Worm (Caenorhabditis elegans) whole organism, L4 larva: ENCODE data around the gene F57C2.5.

Experiments
- F26F4.8 ChIP-seq: fragments of 200-800 bp; sonication (Bioruptor generic); conservative IDR thresholded peaks from 2 replicates; pipeline ENCODE4 v1.3.6; 2022; ENCODE audit warnings: missing genetic modification characterization, missing compliant biosample characterization
- F37D6.2 ChIP-seq: sonication (generic microtip); optimal IDR thresholded peaks from 2 replicates; lab custom pipeline; 2016; ENCODE audit warnings: mild to moderate bottlenecking, missing genetic modification characterization, missing compliant biosample characterization
- T20F7.1 ChIP-seq: fragments of 200-800 bp; sonication (Bioruptor generic); optimal IDR thresholded peaks from 2 replicates; lab custom pipeline; 2018; ENCODE audit warnings: mild to moderate bottlenecking, missing genetic modification characterization, missing compliant biosample characterization
- T26A8.4 ChIP-seq: fragments of 200-800 bp; sonication (Bioruptor generic); IDR thresholded peaks from 2 replicates; pipeline ENCODE4 v1.3.6; 2022; ENCODE audit warnings: missing genetic modification characterization, missing compliant biosample characterization
- Y48G9A.11 ChIP-seq: fragments of 200-800 bp; sonication (Bioruptor generic); IDR thresholded peaks from 2 replicates; pipeline ENCODE4 v1.3.6; 2022; ENCODE audit warnings: missing genetic modification reagents, missing genetic modification characterization, missing compliant biosample characterization
- Y5F2A.4 ChIP-seq: fragments of 200-800 bp; sonication (Bioruptor generic); optimal IDR thresholded peaks from 2 replicates; lab custom pipeline; 2018; ENCODE audit warnings: mild to moderate bottlenecking, missing genetic modification characterization, missing compliant biosample characterization
- ZK546.5 ChIP-seq, 2 experiments: sonication (generic microtip); optimal IDR thresholded peaks; 2 replicates each; lab custom pipeline; 2017; ENCODE audit warnings: missing biosample characterization in 2 of 2, missing genetic modification characterization in 2 of 2
- aha-1 ChIP-seq: fragments of 150-350 bp; peaks from one replicate; lab custom pipeline; 2014; ENCODE audit warnings: missing biosample characterization, missing genetic modification characterization
- attf-4 ChIP-seq: sonication (generic microtip); optimal IDR thresholded peaks from 3 replicates; lab custom pipeline; 2017; ENCODE audit warnings: missing biosample characterization, missing genetic modification characterization
- ceh-82 ChIP-seq: sonication (generic microtip); optimal IDR thresholded peaks from 2 replicates; lab custom pipeline; 2017; ENCODE audit warnings: missing biosample characterization, missing genetic modification characterization
- cey-2 ChIP-seq: sonication (generic microtip); optimal IDR thresholded peaks from 3 replicates; lab custom pipeline; 2017; ENCODE audit warnings: missing genetic modification characterization, mild to moderate bottlenecking, missing compliant biosample characterization, antibody characterized with exemption, borderline replicate concordance; ENCODE audit not compliant: insufficient read depth
- ctbp-1 ChIP-seq: fragments of 200-800 bp; sonication (Bioruptor generic); IDR thresholded peaks from 2 replicates; pipeline ENCODE4 v1.3.6; 2022; ENCODE audit warnings: missing genetic modification reagents, missing genetic modification characterization, missing compliant biosample characterization
- daf-16 ChIP-seq, 3 experiments: sonication (generic microtip); optimal IDR thresholded peaks; 2 replicates each; lab custom pipeline; 2016 to 2017; ENCODE audit warnings: missing genetic modification characterization in 3 of 3, missing genetic modification reagents in 3 of 3, mild to moderate bottlenecking in 2 of 3, missing compliant biosample characterization in 2 of 3, missing biosample characterization in 1 of 3, moderate library complexity in 1 of 3
- daf-8 ChIP-seq: fragments of 200-800 bp; sonication (Bioruptor generic); IDR thresholded peaks from 2 replicates; pipeline ENCODE4 v1.3.6; 2022; ENCODE audit warnings: missing genetic modification characterization, missing compliant biosample characterization
- dmd-8 ChIP-seq: fragments of 200-800 bp; sonication (Bioruptor generic); IDR thresholded peaks from 2 replicates; pipeline ENCODE4 v1.3.6; 2022; ENCODE audit warnings: missing genetic modification characterization, missing compliant biosample characterization
- duxl-1 ChIP-seq: sonication (generic microtip); optimal IDR thresholded peaks from 2 replicates; lab custom pipeline; 2016; ENCODE audit warnings: mild to moderate bottlenecking, missing genetic modification characterization, moderate library complexity, missing compliant biosample characterization; ENCODE audit not compliant: poor library complexity
- egl-27 ChIP-seq: sonication (generic microtip); optimal IDR thresholded peaks from 3 replicates; lab custom pipeline; 2017; ENCODE audit warnings: missing biosample characterization, missing genetic modification reagents, missing genetic modification characterization
- egl-43 ChIP-seq: fragments of 200-800 bp; sonication (Bioruptor generic); IDR thresholded peaks from 2 replicates; pipeline ENCODE4 v1.3.6; 2022; ENCODE audit warnings: missing genetic modification reagents, missing genetic modification characterization, missing compliant biosample characterization
- fkh-10 ChIP-seq: fragments of 150-350 bp; optimal IDR thresholded peaks from 2 replicates; lab custom pipeline; 2014; ENCODE audit warnings: missing biosample characterization, missing genetic modification reagents, missing genetic modification characterization
- hlh-11 ChIP-seq: fragments of 200-800 bp; sonication (Bioruptor generic); optimal IDR thresholded peaks from 2 replicates; lab custom pipeline; 2018; ENCODE audit warnings: mild to moderate bottlenecking, missing genetic modification characterization, missing compliant biosample characterization
- lim-7 ChIP-seq: fragments of 200-800 bp; sonication (Bioruptor generic); IDR thresholded peaks from 2 replicates; pipeline ENCODE4 v1.3.6; 2022; ENCODE audit warnings: missing genetic modification characterization, missing compliant biosample characterization
- lin-1 ChIP-seq: fragments of 200-800 bp; sonication (Bioruptor generic); IDR thresholded peaks from 2 replicates; pipeline ENCODE4 v1.3.6; 2022; ENCODE audit warnings: missing genetic modification reagents, missing genetic modification characterization, missing compliant biosample characterization
- lsy-2 ChIP-seq, 2 experiments: fragments of 150-350 bp in 1 of 2; sonication (generic microtip) in 1 of 2; optimal IDR thresholded peaks; 2 replicates each; lab custom pipeline; 2014 to 2017; ENCODE audit warnings: missing biosample characterization in 2 of 2, missing genetic modification characterization in 2 of 2
- madf-5 ChIP-seq, 2 experiments: fragments of 200-800 bp; sonication (Bioruptor generic); IDR thresholded peaks; 2 replicates each; pipeline ENCODE4 v1.3.6; 2022; ENCODE audit warnings: missing compliant biosample characterization in 2 of 2, missing genetic modification characterization in 2 of 2
- madf-9 ChIP-seq: fragments of 200-800 bp; sonication (Bioruptor generic); conservative IDR thresholded peaks from 2 replicates; pipeline ENCODE4 v1.3.6; 2022; ENCODE audit warnings: missing genetic modification reagents, missing genetic modification characterization, missing compliant biosample characterization
- mdl-1 ChIP-seq, 2 experiments: fragments of 150-350 bp in 1 of 2; sonication (generic microtip) in 1 of 2; optimal IDR thresholded peaks; 2 replicates each; lab custom pipeline; 2014 to 2017; ENCODE audit warnings: missing biosample characterization in 2 of 2, missing genetic modification characterization in 2 of 2
- mdt-29 ChIP-seq: fragments of 200-800 bp; sonication (Bioruptor generic); IDR thresholded peaks from 2 replicates; pipeline ENCODE4 v1.3.6; 2022; ENCODE audit warnings: missing genetic modification reagents, missing genetic modification characterization, missing compliant biosample characterization
- mep-1 ChIP-seq: fragments of 150-350 bp; sonication (generic microtip); optimal IDR thresholded peaks from 3 replicates; lab custom pipeline; 2014; ENCODE audit warnings: missing biosample characterization, missing genetic modification characterization
- mxl-2 ChIP-seq: fragments of 200-800 bp; sonication (Bioruptor generic); conservative IDR thresholded peaks from 2 replicates; pipeline ENCODE4 v1.3.6; 2022; ENCODE audit warnings: missing genetic modification reagents, missing genetic modification characterization, missing compliant biosample characterization
- mxl-3 ChIP-seq: fragments of 200-800 bp; sonication (Bioruptor generic); optimal IDR thresholded peaks from 2 replicates; lab custom pipeline; 2018; ENCODE audit warnings: mild to moderate bottlenecking, missing genetic modification characterization, missing compliant biosample characterization
- nhr-102 ChIP-seq: sonication (generic microtip); optimal IDR thresholded peaks from 2 replicates; lab custom pipeline; 2016; ENCODE audit warnings: mild to moderate bottlenecking, missing genetic modification characterization, moderate library complexity, missing compliant biosample characterization
- nhr-237 ChIP-seq: sonication (generic microtip); optimal IDR thresholded peaks from 2 replicates; lab custom pipeline; 2017; ENCODE audit warnings: missing biosample characterization, missing genetic modification characterization
- nhr-25 ChIP-seq: sonication (generic microtip); optimal IDR thresholded peaks from 2 replicates; lab custom pipeline; 2017; ENCODE audit warnings: missing genetic modification characterization, mild to moderate bottlenecking, missing compliant biosample characterization, antibody characterized with exemption, moderate library complexity, borderline replicate concordance; ENCODE audit not compliant: insufficient read depth
- nhr-28 ChIP-seq: fragments of 150-350 bp; optimal IDR thresholded peaks from 2 replicates; lab custom pipeline; 2014; ENCODE audit warnings: missing biosample characterization, missing genetic modification characterization
- nhr-41 ChIP-seq: fragments of 200-800 bp; sonication (Bioruptor generic); IDR thresholded peaks from 2 replicates; pipeline ENCODE4 v1.3.6; 2022; ENCODE audit warnings: missing genetic modification reagents, missing genetic modification characterization, missing compliant biosample characterization
- nhr-48 ChIP-seq: sonication (generic microtip); optimal IDR thresholded peaks from 2 replicates; lab custom pipeline; 2016; ENCODE audit warnings: mild to moderate bottlenecking, missing genetic modification characterization, missing compliant biosample characterization
- nhr-76 ChIP-seq: fragments of 150-350 bp; optimal IDR thresholded peaks from 2 replicates; lab custom pipeline; 2014; ENCODE audit warnings: missing biosample characterization, missing genetic modification characterization
- pha-4 ChIP-seq, 2 experiments: fragments of 150-350 bp in 1 of 2; fragments of 200-800 bp in 1 of 2; sonication (Bioruptor generic) in 1 of 2; IDR thresholded peaks in 1 of 2; optimal IDR thresholded peaks in 1 of 2; 2 replicates each; pipeline versions ENCODE4 v1.3.6 to Lab custom; 2014 to 2022; ENCODE audit warnings: missing genetic modification characterization in 2 of 2, missing genetic modification reagents in 2 of 2, missing biosample characterization in 1 of 2, missing compliant biosample characterization in 1 of 2
- php-3 ChIP-seq: fragments of 200-800 bp; sonication (Bioruptor generic); IDR thresholded peaks from 2 replicates; pipeline ENCODE4 v1.3.6; 2022; ENCODE audit warnings: missing genetic modification reagents, missing genetic modification characterization, missing compliant biosample characterization
- rbr-2 ChIP-seq: sonication (generic microtip); optimal IDR thresholded peaks from 2 replicates; lab custom pipeline; 2016; ENCODE audit warnings: missing genotype, missing genetic modification characterization, missing compliant biosample characterization
- saeg-2 ChIP-seq: fragments of 200-800 bp; sonication (Bioruptor generic); IDR thresholded peaks from 2 replicates; pipeline ENCODE4 v1.3.6; 2022; ENCODE audit warnings: missing genetic modification reagents, missing genetic modification characterization, missing compliant biosample characterization
- set-16 ChIP-seq: fragments of 200-800 bp; sonication (Bioruptor generic); IDR thresholded peaks from 2 replicates; pipeline ENCODE4 v1.3.6; 2022; ENCODE audit warnings: missing genetic modification reagents, missing genetic modification characterization, missing compliant biosample characterization
- skn-1 ChIP-seq: fragments of 150-350 bp; optimal IDR thresholded peaks from 2 replicates; lab custom pipeline; 2014; ENCODE audit warnings: missing biosample characterization, missing genetic modification characterization
- snpc-4 ChIP-seq: fragments of 150-350 bp; optimal IDR thresholded peaks from 2 replicates; lab custom pipeline; 2014; ENCODE audit warnings: missing biosample characterization, missing genetic modification characterization
- spr-1 ChIP-seq: sonication (generic microtip); optimal IDR thresholded peaks from 2 replicates; lab custom pipeline; 2016; ENCODE audit warnings: mild to moderate bottlenecking, missing genetic modification characterization, missing compliant biosample characterization
- tag-97 ChIP-seq: fragments of 200-800 bp; sonication (Bioruptor generic); IDR thresholded peaks from 2 replicates; pipeline ENCODE4 v1.3.6; 2022; ENCODE audit warnings: missing genetic modification characterization, missing compliant biosample characterization
- unc-62 ChIP-seq, 3 experiments: fragments of 150-350 bp in 1 of 3; sonication (generic microtip); optimal IDR thresholded peaks in 2 of 3; peaks in 1 of 3; 1 replicate in 1 of 3; 2 replicates in 2 of 3; lab custom pipeline; 2014 to 2017; ENCODE audit warnings: missing biosample characterization in 3 of 3, missing genetic modification characterization in 3 of 3, missing genetic modification reagents in 3 of 3, missing genotype in 1 of 3
- zag-1 ChIP-seq: fragments of 150-350 bp; optimal IDR thresholded peaks from 2 replicates; lab custom pipeline; 2014; ENCODE audit warnings: missing biosample characterization, missing genetic modification characterization
- zfp-2 ChIP-seq: sonication (generic microtip); optimal IDR thresholded peaks from 2 replicates; lab custom pipeline; 2016; ENCODE audit warnings: mild to moderate bottlenecking, missing genetic modification characterization, missing compliant biosample characterization
- zfp-3 ChIP-seq: fragments of 200-800 bp; sonication (Bioruptor generic); conservative IDR thresholded peaks from 2 replicates; pipeline ENCODE4 v1.3.6; 2022; ENCODE audit warnings: missing genetic modification reagents, missing genetic modification characterization, missing compliant biosample characterization

The F57C2.5 gene

ce11 chrII:14569322-14569721 is 41.3 kb upstream of the F57C2.5 start:
- TF ChIP-seq egl-27 (tag; lab: Kevin White, UChicago) (no peak), snpc-4 (tag; lab: Kevin White, UChicago) (no peak), F37D6.2 (tag; lab: Kevin White, UChicago) (peak; percentile 7), ZK546.5 (tag; optimal IDR thresholded peaks at IDR 0.05; lab: Kevin White, UChicago) (no peak), mdt-29 (no peak), aha-1 (no peak), spr-1 (tag; lab: Kevin White, UChicago) (no peak), Y48G9A.11 (GFP tag; lab: Robert Waterston, UW) (no peak), lim-7 (GFP tag; lab: Robert Waterston, UW) (no peak), saeg-2 (GFP tag; lab: Robert Waterston, UW) (no peak), hlh-11 (no peak), madf-9 (GFP tag; lab: Robert Waterston, UW) (no peak), T26A8.4 (GFP tag; lab: Robert Waterston, UW) (no peak), cey-2 (tag; lab: Kevin White, UChicago) (no peak), daf-8 (GFP tag; lab: Robert Waterston, UW) (no peak), ceh-82 (tag; lab: Kevin White, UChicago) (no peak), nhr-48 (no peak), tag-97 (GFP tag; lab: Robert Waterston, UW) (no peak), nhr-28 (tag; lab: Kevin White, UChicago) (no peak), rbr-2 (tag; lab: Kevin White, UChicago) (peak; percentile 40), zfp-3 (GFP tag; lab: Robert Waterston, UW) (no peak), fkh-10 (GFP tag; lab: Kevin White, UChicago) (peak; percentile 10), madf-5 (GFP tag; IDR thresholded peaks at IDR 0.05; lab: Robert Waterston, UW) (0 out of 4 replicates have a peak, but pooled peaks of 1 of the 2 experiments have one; percentile 27), set-16 (GFP tag; lab: Robert Waterston, UW) (peak; percentile 84), T20F7.1 (GFP tag; lab: Kevin White, UChicago) (no peak), mxl-2 (GFP tag; lab: Robert Waterston, UW) (no peak), egl-43 (GFP tag; lab: Robert Waterston, UW) (peak; percentile 63; the same call in 1 of the 2 replicates), pha-4 (GFP tag; IDR thresholded peaks at IDR 0.05; lab: Robert Waterston, UW) (no peak), pha-4 (tag; optimal IDR thresholded peaks at IDR 0.05; lab: Kevin White, UChicago) (no peak), zfp-2 (tag; lab: Kevin White, UChicago) (no peak), lin-1 (GFP tag; lab: Robert Waterston, UW) (no peak), skn-1 (tag; lab: Kevin White, UChicago) (no peak), attf-4 (tag; lab: Kevin White, UChicago) (no peak), mdl-1 (tag; optimal IDR thresholded peaks at IDR 0.05; lab: Kevin White, UChicago) (no peak), F26F4.8 (0 out of 2 replicates have a peak, but pooled peaks have one; percentile 16), nhr-102 (no peak), ctbp-1 (0 out of 2 replicates have a peak, but pooled peaks have one; percentile 51), php-3 (GFP tag; lab: Robert Waterston, UW) (no peak), duxl-1 (tag; lab: Kevin White, UChicago) (no peak), mxl-3 (GFP tag; lab: Kevin White, UChicago) (no peak), nhr-237 (tag; lab: Kevin White, UChicago) (no peak), nhr-76 (tag; lab: Kevin White, UChicago) (no peak), daf-16 (GFP tag; optimal IDR thresholded peaks at IDR 0.05; lab: Kevin White, UChicago) (no peak), daf-16 (tag; optimal IDR thresholded peaks at IDR 0.05; lab: Kevin White, UChicago) (peak; percentile 10), Y5F2A.4 (GFP tag; lab: Kevin White, UChicago) (no peak), dmd-8 (GFP tag; lab: Robert Waterston, UW) (no peak), unc-62 (GFP tag; optimal IDR thresholded peaks at IDR 0.05 in 1 of 2; lab: Kevin White, UChicago) (no peak), unc-62 (tag; optimal IDR thresholded peaks at IDR 0.05; lab: Kevin White, UChicago) (no peak), lsy-2 (tag; optimal IDR thresholded peaks at IDR 0.05; lab: Kevin White, UChicago) (peak in 1 of 2 experiments; percentile 10), mep-1 (tag; lab: Kevin White, UChicago) (no peak), zag-1 (tag; lab: Kevin White, UChicago) (no peak), nhr-25 (tag; lab: Kevin White, UChicago) (no peak), nhr-41 (GFP tag; lab: Robert Waterston, UW) (no peak)
